Worm (Caenorhabditis elegans): ENCODE results near the gene F16G10.7.

Gene F16G10.7

DNA sequence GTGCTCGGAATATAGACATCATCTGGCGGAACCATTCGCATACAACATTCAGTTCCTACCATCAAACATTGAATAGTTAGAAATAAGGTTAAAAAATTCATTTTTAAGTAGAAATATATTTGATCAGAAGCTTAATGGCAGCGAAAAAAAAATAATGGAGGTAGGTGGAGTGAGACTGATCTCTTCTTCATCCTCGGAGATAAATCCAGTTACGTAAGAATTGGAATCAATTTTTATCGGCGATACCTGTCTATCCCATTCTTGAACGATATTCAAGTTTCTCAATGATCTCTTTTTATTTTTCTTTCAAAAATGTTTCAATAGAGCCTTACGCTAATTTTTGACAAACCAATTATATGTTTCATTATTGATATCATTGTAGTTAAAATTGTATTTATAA, 5.4 kb upstream of the F16G10.7 start, which contains the start of gene F16G10.9:
Gene F16G10.9, minus strand, starts transcription at position 101 of the 400 bp plus-strand sequence.
- TF ChIP-seq aly-2 (tag; optimal IDR thresholded peaks at IDR 0.05) (no peak), ceh-82 (tag; optimal IDR thresholded peaks at IDR 0.05) (no peak), sea-2 (GFP tag; optimal IDR thresholded peaks at IDR 0.05) (no peak), nhr-237 (tag; optimal IDR thresholded peaks at IDR 0.05) (no peak), ceh-16 (tag; optimal IDR thresholded peaks at IDR 0.05) (no peak), nhr-76 (tag; optimal IDR thresholded peaks at IDR 0.05) (no peak), elt-1 (tag; optimal IDR thresholded peaks at IDR 0.05) (no peak), unc-39 (tag; optimal IDR thresholded peaks at IDR 0.05) (no peak), lsy-12 (tag; optimal IDR thresholded peaks at IDR 0.05) (no peak), pha-4 (tag; optimal IDR thresholded peaks at IDR 0.05) (no peak), nfya-1 (tag; optimal IDR thresholded peaks at IDR 0.05; ENCODE audit: insufficient read depth) (no peak), fkh-2 (tag; optimal IDR thresholded peaks at IDR 0.05) (no peak), ceh-28 (tag; optimal IDR thresholded peaks at IDR 0.05) (no peak), ZK546.5 (tag; optimal IDR thresholded peaks at IDR 0.05) (no peak), jun-1 (tag; optimal IDR thresholded peaks at IDR 0.05) (no peak), egl-5 (tag; optimal IDR thresholded peaks at IDR 0.05) (no peak), egl-27 (tag; optimal IDR thresholded peaks at IDR 0.05) (no peak)

DNA sequence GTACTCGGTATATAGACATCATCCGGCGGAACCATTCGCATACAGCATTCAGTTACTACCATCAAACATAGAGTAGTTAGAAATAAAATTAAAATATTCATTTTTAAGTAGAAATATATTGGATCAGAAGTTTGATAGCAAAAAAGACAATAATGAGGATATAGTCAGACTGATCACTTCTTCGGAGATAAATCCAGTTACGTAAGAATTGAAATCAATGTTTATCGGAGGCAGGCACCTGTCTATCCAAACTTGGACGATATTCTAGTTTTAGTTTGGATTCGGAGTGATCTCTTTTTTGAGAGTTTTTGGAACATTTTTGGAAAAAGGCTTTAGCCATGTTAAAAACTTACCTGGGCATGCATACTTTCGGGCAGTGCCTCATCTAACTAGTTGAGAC, 3.3 kb upstream of the F16G10.7 start, which contains the start of gene F16G10.8:
Gene F16G10.8, minus strand, starts transcription at position 101 of the 400 bp plus-strand sequence.
- TF ChIP-seq ceh-16 (tag; optimal IDR thresholded peaks at IDR 0.05): no peak
- TF ChIP-seq ztf-4 (tag; optimal IDR thresholded peaks at IDR 0.05): no peak
- TF ChIP-seq egl-27 (tag; optimal IDR thresholded peaks at IDR 0.05): no peak
- TF ChIP-seq lin-39 (tag; optimal IDR thresholded peaks at IDR 0.05): no peak

DNA sequence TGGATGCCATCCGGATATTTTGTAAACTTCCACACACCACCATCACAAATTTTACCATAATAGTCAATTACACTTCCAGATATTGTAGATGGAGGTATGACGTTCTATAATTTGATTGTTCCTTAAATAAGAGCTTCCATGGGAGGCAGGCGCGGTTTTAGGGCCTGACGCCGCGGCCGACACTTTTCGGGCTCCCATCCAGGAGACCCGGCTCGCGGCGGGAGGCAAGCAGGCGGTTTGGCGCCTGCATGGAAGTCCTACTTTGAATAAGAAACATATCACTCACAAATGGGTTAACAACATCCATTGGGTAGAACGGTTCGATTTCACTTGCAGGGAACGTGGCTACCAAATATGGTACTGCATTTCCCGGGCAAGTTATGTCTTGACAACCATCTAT, 401 bp downstream of the F16G10.7 start:
- TF ChIP-seq nhr-43 (tag; optimal IDR thresholded peaks at IDR 0.05; ENCODE audit: poor library complexity, severe bottlenecking) (no peak), nhr-76 (tag; optimal IDR thresholded peaks at IDR 0.05) (no peak), lin-39 (tag; optimal IDR thresholded peaks at IDR 0.05) (no peak), nhr-67 (tag; optimal IDR thresholded peaks at IDR 0.05) (no peak), sea-2 (GFP tag; optimal IDR thresholded peaks at IDR 0.05) (no peak), ama-1 (optimal IDR thresholded peaks at IDR 0.05) (no peak), lsy-12 (tag; optimal IDR thresholded peaks at IDR 0.05) (no peak), nhr-25 (tag; optimal IDR thresholded peaks at IDR 0.05) (no peak), aly-2 (tag; optimal IDR thresholded peaks at IDR 0.05) (no peak), nfya-1 (tag; optimal IDR thresholded peaks at IDR 0.05; ENCODE audit: insufficient read depth) (no peak), nhr-237 (tag; optimal IDR thresholded peaks at IDR 0.05) (no peak), nhr-23 (tag; optimal IDR thresholded peaks at IDR 0.05) (no peak), daf-12 (tag; optimal IDR thresholded peaks at IDR 0.05) (no peak), nhr-11 (tag; optimal IDR thresholded peaks at IDR 0.05) (no peak)

DNA sequence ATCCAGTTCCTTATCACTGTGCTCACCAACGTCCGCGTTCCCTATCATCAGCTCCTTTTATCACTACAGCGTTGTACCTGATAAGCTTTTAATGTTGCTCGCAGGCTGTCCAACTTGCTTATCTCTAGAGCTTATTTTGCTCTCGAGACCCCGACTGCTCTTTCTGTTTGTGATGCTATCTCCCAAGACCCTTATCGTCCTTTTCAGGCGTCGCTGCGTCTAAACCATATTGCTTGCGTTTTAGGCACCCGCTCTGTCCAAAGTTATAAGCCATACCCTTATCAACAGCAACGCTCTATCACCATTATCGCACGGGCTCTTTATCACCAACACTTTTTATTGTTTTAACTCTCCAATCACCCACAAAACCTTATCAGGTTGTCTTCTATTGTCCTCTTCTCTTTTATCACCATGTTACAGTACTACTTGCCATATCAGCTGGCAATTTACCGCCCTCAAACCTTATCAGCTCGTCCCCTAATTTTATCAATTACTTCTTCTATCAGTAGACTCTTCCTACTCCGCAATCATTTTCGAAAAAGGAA, 1.5 kb downstream of the F16G10.7 start:
- no peak for TF ChIP-seq daf-12 (tag; optimal IDR thresholded peaks at IDR 0.05)
- TF ChIP-seq nhr-11 (tag; optimal IDR thresholded peaks at IDR 0.05): no peak
- TF ChIP-seq pqm-1 (tag; optimal IDR thresholded peaks at IDR 0.05): peak; percentile 98
- TF ChIP-seq mdl-1 (tag; optimal IDR thresholded peaks at IDR 0.05): no peak
- no peak for TF ChIP-seq fkh-2 (tag; optimal IDR thresholded peaks at IDR 0.05)
- TF ChIP-seq ceh-16 (tag; optimal IDR thresholded peaks at IDR 0.05): no peak
- TF ChIP-seq nhr-25 (tag; optimal IDR thresholded peaks at IDR 0.05): no peak
- TF ChIP-seq sea-2 (GFP tag; optimal IDR thresholded peaks at IDR 0.05): no peak
- no peak for TF ChIP-seq nfya-1 (tag; optimal IDR thresholded peaks at IDR 0.05; ENCODE audit: insufficient read depth)
- peak; percentile 93 for TF ChIP-seq egl-27 (tag; optimal IDR thresholded peaks at IDR 0.05)
- TF ChIP-seq lsy-12 (tag; optimal IDR thresholded peaks at IDR 0.05): peak; percentile 91
- TF ChIP-seq snpc-4 (tag; optimal IDR thresholded peaks at IDR 0.05): no peak
- no peak for TF ChIP-seq nhr-28 (tag; optimal IDR thresholded peaks at IDR 0.05)
- no peak for TF ChIP-seq nhr-77 (tag; optimal IDR thresholded peaks at IDR 0.05)
- no peak for TF ChIP-seq nhr-237 (tag; optimal IDR thresholded peaks at IDR 0.05)
- TF ChIP-seq ZK546.5 (tag; optimal IDR thresholded peaks at IDR 0.05): no peak
- TF ChIP-seq egl-5 (tag; optimal IDR thresholded peaks at IDR 0.05): no peak
- peak; percentile 100 for TF ChIP-seq elt-2 (tag; optimal IDR thresholded peaks at IDR 0.05)
- no peak for TF ChIP-seq nhr-76 (tag; optimal IDR thresholded peaks at IDR 0.05)
- no peak for TF ChIP-seq ceh-9 (tag; optimal IDR thresholded peaks at IDR 0.05)
- no peak for TF ChIP-seq nhr-12 (tag; optimal IDR thresholded peaks at IDR 0.05)
- no peak for TF ChIP-seq elt-3 (tag; optimal IDR thresholded peaks at IDR 0.05)
- no peak for TF ChIP-seq ceh-82 (tag; optimal IDR thresholded peaks at IDR 0.05)
- TF ChIP-seq aly-2 (tag; optimal IDR thresholded peaks at IDR 0.05): no peak
- TF ChIP-seq nhr-23 (tag; optimal IDR thresholded peaks at IDR 0.05): no peak
- peak; percentile 80 for TF ChIP-seq fos-1 (tag; optimal IDR thresholded peaks at IDR 0.05)
- TF ChIP-seq ceh-28 (tag; optimal IDR thresholded peaks at IDR 0.05): peak; percentile 5
- no peak for TF ChIP-seq hmg-11 (tag; optimal IDR thresholded peaks at IDR 0.05)
- TF ChIP-seq lin-39 (tag; optimal IDR thresholded peaks at IDR 0.05): no peak
- no peak for TF ChIP-seq ztf-4 (tag; optimal IDR thresholded peaks at IDR 0.05)
- no peak for TF ChIP-seq unc-39 (tag; optimal IDR thresholded peaks at IDR 0.05)
- TF ChIP-seq unc-62 (GFP tag; optimal IDR thresholded peaks at IDR 0.05): no peak
- TF ChIP-seq nhr-67 (tag; optimal IDR thresholded peaks at IDR 0.05): no peak
- TF ChIP-seq fkh-10 (GFP tag; optimal IDR thresholded peaks at IDR 0.05): no peak
- no peak for TF ChIP-seq ztf-11 (tag; optimal IDR thresholded peaks at IDR 0.05)
- no peak for TF ChIP-seq eor-1 (tag; optimal IDR thresholded peaks at IDR 0.05)
- no peak for TF ChIP-seq mml-1 (tag; optimal IDR thresholded peaks at IDR 0.05)
- TF ChIP-seq nhr-43 (tag; optimal IDR thresholded peaks at IDR 0.05; ENCODE audit: poor library complexity, severe bottlenecking): no peak
- no peak for TF ChIP-seq skn-1 (tag; optimal IDR thresholded peaks at IDR 0.05)
